Fruit fly (Drosophila melanogaster) whole organism, prepupa: Measurements from ENCODE around the gene Cypl.
A peak's percentile ranks its signal among the peaks of the same experiment; 100 is the strongest.

Source experiments
- Blimp-1 ChIP-seq: fragments of 200-800 bp; sonication (Bioruptor generic); optimal IDR thresholded peaks from 3 replicates; lab custom pipeline; 2017; ENCODE audit warnings: missing biosample characterization, missing genetic modification characterization, mild to moderate bottlenecking, moderate library complexity, missing genetic modification reagents
- CG10631 ChIP-seq: fragments of 200-800 bp; sonication (Bioruptor generic); optimal IDR thresholded peaks from 2 replicates; lab custom pipeline; 2016; ENCODE audit warnings: missing biosample characterization, missing genetic modification characterization
- CG11294 ChIP-seq: fragments of 200-800 bp; sonication (Bioruptor generic); IDR thresholded peaks from 2 replicates; pipeline ENCODE4 v1.3.6; 2022; ENCODE audit warnings: missing biosample characterization, missing genetic modification characterization
- CG11762 ChIP-seq: fragments of 200-800 bp; sonication (Bioruptor generic); optimal IDR thresholded peaks from 3 replicates; lab custom pipeline; 2016; ENCODE audit warnings: missing biosample characterization, missing genetic modification characterization; ENCODE audit not compliant: insufficient read depth
- CG11902 ChIP-seq: fragments of 200-800 bp; sonication (Bioruptor generic); optimal IDR thresholded peaks from 3 replicates; lab custom pipeline; 2016; ENCODE audit warnings: missing biosample characterization, missing genetic modification characterization
- CG15336 ChIP-seq: fragments of 200-800 bp; sonication (Bioruptor generic); IDR thresholded peaks from 2 replicates; pipeline ENCODE4 v1.3.6; 2022; ENCODE audit warnings: missing biosample characterization, missing genetic modification characterization
- CG1621 ChIP-seq: fragments of 200-800 bp; sonication (Bioruptor generic); optimal IDR thresholded peaks from 3 replicates; lab custom pipeline; 2018; ENCODE audit warnings: missing biosample characterization, mild to moderate bottlenecking, missing genetic modification characterization
- CG31627 ChIP-seq: fragments of 200-800 bp; sonication (Bioruptor generic); optimal IDR thresholded peaks from 3 replicates; lab custom pipeline; 2016; ENCODE audit warnings: missing biosample characterization, missing genetic modification characterization
- CG34406 ChIP-seq: fragments of 200-800 bp; sonication (Bioruptor generic); optimal IDR thresholded peaks from 3 replicates; lab custom pipeline; 2016; ENCODE audit warnings: missing biosample characterization, missing genetic modification characterization
- CG3919 ChIP-seq: fragments of 200-800 bp; sonication (Bioruptor generic); optimal IDR thresholded peaks from 3 replicates; lab custom pipeline; 2016; ENCODE audit warnings: missing biosample characterization, missing genetic modification characterization
- CG4318 ChIP-seq: fragments of 200-800 bp; sonication (Bioruptor generic); optimal IDR thresholded peaks from 3 replicates; lab custom pipeline; 2017; ENCODE audit warnings: missing biosample characterization, mild to moderate bottlenecking, missing genetic modification characterization
- CG6163 ChIP-seq: fragments of 200-800 bp; sonication (Bioruptor generic); IDR thresholded peaks from 3 replicates; pipeline ENCODE4 v1.3.6; 2022; ENCODE audit warnings: missing biosample characterization, missing genetic modification characterization
- CG6276 ChIP-seq: fragments of 200-800 bp; sonication (Bioruptor generic); optimal IDR thresholded peaks from 2 replicates; lab custom pipeline; 2017; ENCODE audit warnings: missing biosample characterization, mild to moderate bottlenecking, missing genetic modification characterization
- CG6792 ChIP-seq: fragments of 200-800 bp; sonication (Bioruptor generic); optimal IDR thresholded peaks from 3 replicates; lab custom pipeline; 2016; ENCODE audit warnings: missing biosample characterization, missing genetic modification characterization
- CG6808 ChIP-seq: fragments of 200-800 bp; sonication (Bioruptor generic); optimal IDR thresholded peaks from 3 replicates; lab custom pipeline; 2017; ENCODE audit warnings: missing biosample characterization, missing genetic modification characterization, mild to moderate bottlenecking, moderate library complexity, missing genetic modification reagents
- CG6854 ChIP-seq: fragments of 200-800 bp; sonication (Bioruptor generic); optimal IDR thresholded peaks from 2 replicates; lab custom pipeline; 2017; ENCODE audit warnings: missing biosample characterization, mild to moderate bottlenecking, missing genetic modification characterization
- CG7368 ChIP-seq: fragments of 200-800 bp; sonication (Bioruptor generic); optimal IDR thresholded peaks from 3 replicates; lab custom pipeline; 2016; ENCODE audit warnings: missing biosample characterization, missing genetic modification characterization
- CG8119 ChIP-seq: fragments of 200-800 bp; sonication (Bioruptor generic); IDR thresholded peaks from 3 replicates; pipeline ENCODE4 v1.3.6; 2022; ENCODE audit warnings: missing biosample characterization, missing genetic modification characterization
- CG8319 ChIP-seq: fragments of 200-800 bp; sonication (Bioruptor generic); optimal IDR thresholded peaks from 3 replicates; lab custom pipeline; 2016; ENCODE audit warnings: missing biosample characterization, missing genetic modification characterization
- Eip75B ChIP-seq: fragments of 200-800 bp; sonication (Bioruptor generic); optimal IDR thresholded peaks from 3 replicates; lab custom pipeline; 2016; ENCODE audit warnings: missing biosample characterization, missing genetic modification characterization
- Eip78C ChIP-seq: fragments of 200-800 bp; sonication (Bioruptor generic); peaks from one replicate; lab custom pipeline; 2016; ENCODE audit warnings: missing biosample characterization, missing genetic modification characterization
- Ets21C ChIP-seq: fragments of 200-800 bp; sonication (Bioruptor generic); optimal IDR thresholded peaks from 3 replicates; lab custom pipeline; 2016; ENCODE audit warnings: missing biosample characterization, missing genetic modification characterization
- Ets96B ChIP-seq: fragments of 200-800 bp; optimal IDR thresholded peaks from 2 replicates; lab custom pipeline; 2019; ENCODE audit warnings: missing biosample characterization, mild to moderate bottlenecking, missing genetic modification characterization, moderate library complexity
- Gug ChIP-seq: fragments of 200-800 bp; sonication (Bioruptor generic); IDR thresholded peaks from 2 replicates; pipeline ENCODE4 v1.3.6; 2022; ENCODE audit warnings: missing biosample characterization, missing genetic modification characterization
- Hr38 ChIP-seq: sonication (Bioruptor generic); optimal IDR thresholded peaks from 2 replicates; lab custom pipeline; 2016; ENCODE audit warnings: missing biosample characterization, missing genetic modification characterization
- Hr39 ChIP-seq: fragments of 200-800 bp; sonication (Bioruptor generic); optimal IDR thresholded peaks from 2 replicates; lab custom pipeline; 2016; ENCODE audit warnings: missing biosample characterization, missing genetic modification characterization
- Lpt ChIP-seq: fragments of 200-800 bp; sonication (Bioruptor generic); optimal IDR thresholded peaks from 3 replicates; lab custom pipeline; 2016; ENCODE audit warnings: missing biosample characterization, missing genetic modification characterization
- Met ChIP-seq: fragments of 200-800 bp; sonication (Bioruptor generic); optimal IDR thresholded peaks from 3 replicates; lab custom pipeline; 2016; ENCODE audit warnings: missing biosample characterization, missing genetic modification characterization
- OdsH ChIP-seq: fragments of 200-800 bp; sonication (Bioruptor generic); optimal IDR thresholded peaks from 3 replicates; lab custom pipeline; 2016; ENCODE audit warnings: missing biosample characterization, missing genetic modification characterization
- Smox ChIP-seq: fragments of 200-800 bp; sonication (Bioruptor generic); optimal IDR thresholded peaks from 3 replicates; lab custom pipeline; 2016; ENCODE audit warnings: missing biosample characterization, missing genetic modification characterization
- Sox102F ChIP-seq: fragments of 200-800 bp; sonication (Bioruptor generic); optimal IDR thresholded peaks from 2 replicates; lab custom pipeline; 2016; ENCODE audit warnings: missing biosample characterization, mild to moderate bottlenecking, missing genetic modification characterization
- Sox14 ChIP-seq: fragments of 200-800 bp; sonication (Bioruptor generic); optimal IDR thresholded peaks from 3 replicates; lab custom pipeline; 2016; ENCODE audit warnings: missing biosample characterization, missing genetic modification characterization
- achi ChIP-seq: fragments of 200-800 bp; sonication (Bioruptor generic); optimal IDR thresholded peaks from 3 replicates; lab custom pipeline; 2016; ENCODE audit warnings: missing biosample characterization, missing genetic modification characterization
- acj6 ChIP-seq: fragments of 200-800 bp; sonication (Bioruptor generic); optimal IDR thresholded peaks from 3 replicates; lab custom pipeline; 2016; ENCODE audit warnings: missing biosample characterization, missing genetic modification characterization
- cyc ChIP-seq: fragments of 200-800 bp; sonication (Bioruptor generic); optimal IDR thresholded peaks from 3 replicates; lab custom pipeline; 2016; ENCODE audit warnings: missing biosample characterization, missing genetic modification characterization
- dac ChIP-seq: fragments of 200-800 bp; sonication (Bioruptor generic); optimal IDR thresholded peaks from 2 replicates; lab custom pipeline; 2017; ENCODE audit warnings: missing biosample characterization, mild to moderate bottlenecking, missing genetic modification characterization
- dsx ChIP-seq: fragments of 200-800 bp; optimal IDR thresholded peaks from 3 replicates; lab custom pipeline; 2019; ENCODE audit warnings: missing biosample characterization, mild to moderate bottlenecking, missing genetic modification characterization, moderate library complexity; ENCODE audit not compliant: poor library complexity, severe bottlenecking
- eg ChIP-seq: fragments of 200-800 bp; sonication (Bioruptor generic); IDR thresholded peaks from 3 replicates; pipeline ENCODE4 v1.3.6; 2022; ENCODE audit warnings: missing biosample characterization, missing genetic modification characterization
- esn ChIP-seq: fragments of 200-800 bp; sonication (Bioruptor generic); optimal IDR thresholded peaks from 2 replicates; lab custom pipeline; 2016; ENCODE audit warnings: missing biosample characterization, mild to moderate bottlenecking, missing genetic modification characterization, moderate library complexity
- fd59A ChIP-seq: fragments of 200-800 bp; sonication (Bioruptor generic); optimal IDR thresholded peaks from 2 replicates; lab custom pipeline; 2017; ENCODE audit warnings: missing biosample characterization, mild to moderate bottlenecking, missing genetic modification characterization, missing genetic modification reagents
- fd85E ChIP-seq: fragments of 200-800 bp; sonication (Bioruptor generic); optimal IDR thresholded peaks from 3 replicates; lab custom pipeline; 2016; ENCODE audit warnings: missing biosample characterization, missing genetic modification characterization
- fkh ChIP-seq: fragments of 200-800 bp; sonication (Bioruptor generic); optimal IDR thresholded peaks from 3 replicates; lab custom pipeline; 2017; ENCODE audit warnings: missing biosample characterization, mild to moderate bottlenecking, missing genetic modification characterization, moderate library complexity
- lz ChIP-seq: fragments of 200-800 bp; sonication (Bioruptor generic); optimal IDR thresholded peaks from 3 replicates; lab custom pipeline; 2016; ENCODE audit warnings: missing biosample characterization, missing genetic modification characterization
- net ChIP-seq: fragments of 200-800 bp; sonication (Bioruptor generic); optimal IDR thresholded peaks from 3 replicates; lab custom pipeline; 2016; ENCODE audit warnings: missing biosample characterization, missing genetic modification characterization
- pdm3 ChIP-seq: fragments of 200-800 bp; sonication (Bioruptor generic); optimal IDR thresholded peaks from 3 replicates; lab custom pipeline; 2016; ENCODE audit warnings: missing biosample characterization, missing genetic modification characterization
- salr ChIP-seq, 2 experiments: fragments of 200-800 bp; sonication (Bioruptor generic); optimal IDR thresholded peaks; 3 replicates each; lab custom pipeline; 2016 to 2018; ENCODE audit warnings: missing biosample characterization in 2 of 2, missing genetic modification characterization in 2 of 2, mild to moderate bottlenecking in 1 of 2
- spab ChIP-seq: fragments of 200-800 bp; sonication (Bioruptor generic); optimal IDR thresholded peaks from 2 replicates; lab custom pipeline; 2017; ENCODE audit warnings: missing biosample characterization, mild to moderate bottlenecking, missing genetic modification characterization, missing genetic modification reagents
- ss ChIP-seq, 2 experiments: fragments of 200-800 bp; sonication (Bioruptor generic); optimal IDR thresholded peaks; 2 replicates in 1 of 2; 3 replicates in 1 of 2; lab custom pipeline; 2017 to 2018; ENCODE audit warnings: mild to moderate bottlenecking in 2 of 2, missing biosample characterization in 2 of 2, missing genetic modification characterization in 2 of 2, moderate library complexity in 1 of 2
- svp ChIP-seq: fragments of 200-800 bp; sonication (Bioruptor generic); peaks from one replicate; lab custom pipeline; 2016; ENCODE audit warnings: missing biosample characterization, missing genetic modification characterization
- topi ChIP-seq: fragments of 200-800 bp; sonication (Bioruptor generic); optimal IDR thresholded peaks from 3 replicates; lab custom pipeline; 2016; ENCODE audit warnings: missing biosample characterization, missing genetic modification characterization
- vri ChIP-seq: fragments of 200-800 bp; sonication (Bioruptor generic); optimal IDR thresholded peaks from 3 replicates; lab custom pipeline; 2016; ENCODE audit warnings: missing biosample characterization, mild to moderate bottlenecking, missing genetic modification characterization

The Cypl gene

dm6 chr3L:563002-563627, 20.4 kb upstream of the Cypl start:
- TF ChIP-seq Smox (GFP tag; lab: Kevin White, UChicago): peak; percentile 27
- peak; percentile 93 for TF ChIP-seq CG6276
- peak; percentile 14 for TF ChIP-seq spab (GFP tag; lab: Kevin White, UChicago)
- TF ChIP-seq eg (GFP tag; lab: Robert Waterston, UW): peak; percentile 96
- no peak for TF ChIP-seq Sox102F (GFP tag; lab: Kevin White, UChicago)
- TF ChIP-seq CG6792 (GFP tag; lab: Kevin White, UChicago): peak; percentile 42
- peak; percentile 29 for TF ChIP-seq lz
- TF ChIP-seq Gug (GFP tag; lab: Robert Waterston, UW): peak; percentile 80
- peak; percentile 50 for TF ChIP-seq CG11902 (GFP tag; lab: Kevin White, UChicago)
- no peak for TF ChIP-seq dsx (GFP tag; lab: Kevin White, UChicago)
- TF ChIP-seq topi (GFP tag; lab: Kevin White, UChicago): peak; percentile 47
- TF ChIP-seq CG1621: no peak
- TF ChIP-seq CG8119 (GFP tag; lab: Robert Waterston, UW): peak; percentile 88
- peak; percentile 92 for TF ChIP-seq Eip78C (GFP tag; lab: Kevin White, UChicago)
- peak; percentile 61 for TF ChIP-seq CG11762 (GFP tag; lab: Kevin White, UChicago)
- TF ChIP-seq Lpt (GFP tag; lab: Kevin White, UChicago): peak; percentile 71
- TF ChIP-seq ss (GFP tag; optimal IDR thresholded peaks at IDR 0.05; lab: Kevin White, UChicago): peak in 1 of 2 experiments; percentile 24
- TF ChIP-seq net: peak; percentile 72
- TF ChIP-seq esn (GFP tag; lab: Kevin White, UChicago): peak; percentile 6
- peak; percentile 40 for TF ChIP-seq Met
- TF ChIP-seq CG6808 (GFP tag; lab: Kevin White, UChicago): peak; percentile 52
- TF ChIP-seq Hr38 (GFP tag; lab: Kevin White, UChicago): no peak
- TF ChIP-seq fkh (GFP tag; lab: Kevin White, UChicago): no peak
- TF ChIP-seq CG11294: peak; percentile 87
- peak; percentile 21 for TF ChIP-seq cyc (GFP tag; lab: Kevin White, UChicago)
- peak; percentile 30 for TF ChIP-seq CG10631 (GFP tag; lab: Kevin White, UChicago)
- peak; percentile 33 for TF ChIP-seq Hr39 (GFP tag; lab: Kevin White, UChicago)
- TF ChIP-seq fd85E: no peak
- peak; percentile 66 for TF ChIP-seq pdm3
- peak; percentile 71 for TF ChIP-seq OdsH (GFP tag; lab: Kevin White, UChicago)
- TF ChIP-seq dac (GFP tag; lab: Kevin White, UChicago): peak; percentile 54
- TF ChIP-seq CG15336: peak; percentile 92
- TF ChIP-seq CG6854: no peak
- TF ChIP-seq CG3919 (GFP tag; lab: Kevin White, UChicago): peak; percentile 63
- peak; percentile 31 for TF ChIP-seq CG8319
- peak; percentile 0 for TF ChIP-seq CG7368
- TF ChIP-seq vri: no peak
- peak; percentile 60 for TF ChIP-seq acj6 (GFP tag; lab: Kevin White, UChicago)
- TF ChIP-seq svp (GFP tag; lab: Kevin White, UChicago): peak; percentile 83
- peak; percentile 27 for TF ChIP-seq Ets96B (tag; lab: Kevin White, UChicago)
- peak; percentile 89 for TF ChIP-seq CG6163 (GFP tag; lab: Robert Waterston, UW)
- peak; percentile 2 to 58 for TF ChIP-seq salr (GFP tag; optimal IDR thresholded peaks at IDR 0.05; lab: Kevin White, UChicago)
- peak; percentile 63 for TF ChIP-seq CG4318
- TF ChIP-seq Sox14 (GFP tag; lab: Kevin White, UChicago): peak; percentile 46
- TF ChIP-seq Eip75B (GFP tag; lab: Kevin White, UChicago): no peak
- no peak for TF ChIP-seq Ets21C (GFP tag; lab: Kevin White, UChicago)
- TF ChIP-seq Blimp-1 (GFP tag; lab: Kevin White, UChicago): peak; percentile 7
- peak; percentile 35 for TF ChIP-seq CG31627
- peak; percentile 20 for TF ChIP-seq CG34406 (GFP tag; lab: Kevin White, UChicago)
- peak; percentile 64 for TF ChIP-seq achi (GFP tag; lab: Kevin White, UChicago)
- no peak for TF ChIP-seq fd59A
